Fruit fly (Drosophila melanogaster) whole organism, embryonic: Measurements from ENCODE around the gene CG32036.
A peak's percentile ranks its signal among the peaks of the same experiment; 100 is the strongest.

Source experiments
- Abd-B ChIP-seq: fragments of 200-800 bp; sonication (Bioruptor generic); optimal IDR thresholded peaks from 2 replicates; lab custom pipeline; 2018; ENCODE audit warnings: missing biosample characterization, mild to moderate bottlenecking, missing genetic modification characterization, moderate library complexity
- B-H1 ChIP-seq: fragments of 200-800 bp; sonication (Bioruptor generic); IDR thresholded peaks from 3 replicates; pipeline ENCODE4 v1.3.6; 2022; ENCODE audit warnings: missing biosample characterization, missing genetic modification characterization
- B-H2 ChIP-seq: fragments of 200-800 bp; sonication (Bioruptor generic); optimal IDR thresholded peaks from 2 replicates; lab custom pipeline; 2018; ENCODE audit warnings: missing biosample characterization, mild to moderate bottlenecking, missing genetic modification characterization
- Blimp-1 ChIP-seq: fragments of 200-800 bp; sonication (Bioruptor generic); optimal IDR thresholded peaks from 3 replicates; lab custom pipeline; 2018; ENCODE audit warnings: missing biosample characterization, missing genetic modification characterization, mild to moderate bottlenecking, moderate library complexity, missing genetic modification reagents
- CG1233 ChIP-seq: fragments of 200-800 bp; sonication (Bioruptor generic); optimal IDR thresholded peaks from 4 replicates; lab custom pipeline; 2018; ENCODE audit warnings: missing biosample characterization, mild to moderate bottlenecking, missing genetic modification characterization
- CG14860 ChIP-seq: fragments of 200-800 bp; sonication (Bioruptor generic); IDR thresholded peaks from 3 replicates; pipeline ENCODE4 v1.3.6; 2022; ENCODE audit warnings: missing biosample characterization, missing genetic modification characterization; ENCODE audit not compliant: partially characterized antibody
- CG15601 ChIP-seq: fragments of 200-800 bp; sonication (Bioruptor generic); optimal IDR thresholded peaks from 3 replicates; lab custom pipeline; 2019; ENCODE audit warnings: missing biosample characterization, mild to moderate bottlenecking, missing genetic modification characterization, moderate library complexity
- CG17359 ChIP-seq: fragments of 200-800 bp; sonication (Bioruptor generic); optimal IDR thresholded peaks from 3 replicates; lab custom pipeline; 2018; ENCODE audit warnings: missing biosample characterization, mild to moderate bottlenecking, missing genetic modification characterization, moderate library complexity
- CG17385 ChIP-seq: fragments of 200-800 bp; sonication (Bioruptor generic); optimal IDR thresholded peaks from 3 replicates; lab custom pipeline; 2018; ENCODE audit warnings: missing biosample characterization, mild to moderate bottlenecking, missing genetic modification characterization
- CG2129 ChIP-seq: fragments of 200-800 bp; sonication (Bioruptor generic); IDR thresholded peaks from 2 replicates; pipeline ENCODE4 v1.3.6; 2022; ENCODE audit warnings: missing biosample characterization, missing genetic modification characterization; ENCODE audit not compliant: partially characterized antibody
- CG2199 ChIP-seq: fragments of 200-800 bp; sonication (Bioruptor generic); IDR thresholded peaks from 3 replicates; pipeline ENCODE4 v1.3.6; 2022; ENCODE audit warnings: missing biosample characterization, missing genetic modification characterization
- CG2889 ChIP-seq: fragments of 200-800 bp; sonication (Bioruptor generic); IDR thresholded peaks from 3 replicates; pipeline ENCODE4 v1.3.6; 2022; ENCODE audit warnings: missing biosample characterization, missing genetic modification characterization
- CG30020 ChIP-seq: fragments of 200-800 bp; optimal IDR thresholded peaks from 2 replicates; lab custom pipeline; 2019; ENCODE audit warnings: missing biosample characterization, mild to moderate bottlenecking, missing genetic modification characterization, moderate library complexity
- CG32772 ChIP-seq: fragments of 200-800 bp; sonication (Bioruptor generic); IDR thresholded peaks from 2 replicates; pipeline ENCODE4 v1.3.6; 2022; ENCODE audit warnings: missing biosample characterization, missing genetic modification characterization
- CG5180 ChIP-seq: fragments of 200-800 bp; sonication (Bioruptor generic); optimal IDR thresholded peaks from 3 replicates; lab custom pipeline; 2017; ENCODE audit warnings: missing biosample characterization, missing genetic modification characterization, mild to moderate bottlenecking, moderate library complexity, missing genetic modification reagents
- CG6765 ChIP-seq: fragments of 200-800 bp; sonication (Bioruptor generic); optimal IDR thresholded peaks from 3 replicates; lab custom pipeline; 2017; ENCODE audit warnings: missing biosample characterization, mild to moderate bottlenecking, missing genetic modification characterization
- CG9215 ChIP-seq: fragments of 200-800 bp; sonication (Bioruptor generic); IDR thresholded peaks from 2 replicates; pipeline ENCODE4 v1.3.6; 2022; ENCODE audit warnings: missing biosample characterization, missing genetic modification characterization
- Camta ChIP-seq: fragments of 200-800 bp; sonication (Bioruptor generic); optimal IDR thresholded peaks from 2 replicates; lab custom pipeline; 2016; ENCODE audit warnings: missing biosample characterization, missing genetic modification characterization
- CrebB ChIP-seq: fragments of 200-800 bp; sonication (Bioruptor generic); optimal IDR thresholded peaks from 3 replicates; lab custom pipeline; 2018; ENCODE audit warnings: missing biosample characterization, mild to moderate bottlenecking, missing genetic modification characterization
- Ets65A ChIP-seq: fragments of 200-800 bp; sonication (Bioruptor generic); peaks from one replicate; lab custom pipeline; 2016; ENCODE audit warnings: missing biosample characterization, missing genetic modification characterization
- HLH54F ChIP-seq: fragments of 200-800 bp; sonication (Bioruptor generic); optimal IDR thresholded peaks from 3 replicates; lab custom pipeline; 2016; ENCODE audit warnings: missing biosample characterization, missing genetic modification characterization
- Hr78 ChIP-seq, 2 experiments: fragments of 200-800 bp in 1 of 2; fragments of >200 bp in 1 of 2; sonication (Bioruptor generic) in 1 of 2; optimal IDR thresholded peaks; 2 replicates each; lab custom pipeline; 2017 to 2019; ENCODE audit warnings: missing biosample characterization in 2 of 2, missing genetic modification characterization in 2 of 2, mild to moderate bottlenecking in 1 of 2, moderate library complexity in 1 of 2
- Med ChIP-seq: fragments of 200-800 bp; sonication (Bioruptor generic); peaks from one replicate; lab custom pipeline; 2016; ENCODE audit warnings: missing biosample characterization, missing genetic modification characterization, mild to moderate bottlenecking, inconsistent platforms, moderate library complexity
- NC2β ChIP-seq: fragments of 200-800 bp; sonication (Bioruptor generic); optimal IDR thresholded peaks from 2 replicates; lab custom pipeline; 2016; ENCODE audit warnings: missing biosample characterization, missing genetic modification characterization
- Scr ChIP-seq: fragments of 200-800 bp; sonication (Bioruptor generic); IDR thresholded peaks from 2 replicates; pipeline ENCODE4 v1.3.6; 2022; ENCODE audit warnings: missing biosample characterization, missing genetic modification characterization; ENCODE audit not compliant: partially characterized antibody
- Sin3A ChIP-seq: fragments of >200 bp; optimal IDR thresholded peaks from 2 replicates; lab custom pipeline; 2018
- Sry-δ ChIP-seq: fragments of 200-800 bp; sonication (Bioruptor generic); optimal IDR thresholded peaks from 2 replicates; lab custom pipeline; 2016; ENCODE audit warnings: missing biosample characterization, missing genetic modification characterization
- Xbp1 ChIP-seq: fragments of 200-800 bp; sonication (Bioruptor generic); optimal IDR thresholded peaks from 3 replicates; lab custom pipeline; 2016; ENCODE audit warnings: missing biosample characterization, mild to moderate bottlenecking, missing genetic modification characterization
- YL-1 ChIP-seq: fragments of 200-800 bp; sonication (Bioruptor generic); optimal IDR thresholded peaks from 3 replicates; lab custom pipeline; 2017; ENCODE audit warnings: missing biosample characterization, mild to moderate bottlenecking, missing genetic modification characterization
- amos ChIP-seq: fragments of 200-800 bp; sonication (Bioruptor generic); IDR thresholded peaks from 2 replicates; pipeline ENCODE4 v1.3.6; 2022; ENCODE audit warnings: missing biosample characterization, missing genetic modification characterization; ENCODE audit not compliant: partially characterized antibody
- br ChIP-seq: fragments of >200 bp; optimal IDR thresholded peaks from 2 replicates; lab custom pipeline; 2017
- bsh ChIP-seq, 2 experiments: fragments of 200-800 bp; sonication (Bioruptor generic); optimal IDR thresholded peaks; 2 replicates each; lab custom pipeline; 2017 to 2018; ENCODE audit warnings: mild to moderate bottlenecking in 2 of 2, missing biosample characterization in 2 of 2, missing genetic modification characterization in 2 of 2, moderate library complexity in 1 of 2
- gcm ChIP-seq: fragments of 200-800 bp; sonication (Bioruptor generic); optimal IDR thresholded peaks from 2 replicates; lab custom pipeline; 2019; ENCODE audit warnings: missing biosample characterization, mild to moderate bottlenecking, missing genetic modification characterization, moderate library complexity
- jigr1 ChIP-seq: fragments of 200-800 bp; sonication (Bioruptor generic); IDR thresholded peaks from 3 replicates; pipeline ENCODE4 v1.3.6; 2022; ENCODE audit warnings: missing biosample characterization, missing genetic modification characterization
- lbe ChIP-seq: fragments of 200-800 bp; sonication (Bioruptor generic); optimal IDR thresholded peaks from 2 replicates; lab custom pipeline; 2016; ENCODE audit warnings: missing biosample characterization, mild to moderate bottlenecking, missing genetic modification characterization
- lola ChIP-seq, 3 experiments: fragments of >200 bp in 2 of 3; fragments of 200-800 bp in 1 of 3; sonication (Bioruptor generic) in 1 of 3; optimal IDR thresholded peaks; 2 replicates each; lab custom pipeline; 2017 to 2019; ENCODE audit warnings: missing biosample characterization in 3 of 3, missing genetic modification characterization in 3 of 3, mild to moderate bottlenecking in 1 of 3, moderate library complexity in 1 of 3
- luna ChIP-seq: fragments of 200-800 bp; sonication (Bioruptor generic); optimal IDR thresholded peaks from 2 replicates; lab custom pipeline; 2016; ENCODE audit warnings: missing biosample characterization, missing genetic modification characterization
- nerfin-2 ChIP-seq: fragments of 200-800 bp; sonication (Bioruptor generic); IDR thresholded peaks from 2 replicates; pipeline ENCODE4 v1.3.6; 2022; ENCODE audit warnings: missing biosample characterization, missing genetic modification characterization; ENCODE audit not compliant: partially characterized antibody
- nom ChIP-seq: fragments of 200-800 bp; sonication (Bioruptor generic); optimal IDR thresholded peaks from 2 replicates; lab custom pipeline; 2017; ENCODE audit warnings: missing biosample characterization, missing genetic modification characterization, mild to moderate bottlenecking, moderate library complexity, missing genetic modification reagents
- otp ChIP-seq: fragments of 200-800 bp; sonication (Bioruptor generic); IDR thresholded peaks from 3 replicates; pipeline ENCODE4, ENCODE4 v1.3.6; 2022; ENCODE audit warnings: missing biosample characterization, missing genetic modification characterization
- pfk ChIP-seq: fragments of 200-800 bp; sonication (Bioruptor generic); optimal IDR thresholded peaks from 2 replicates; lab custom pipeline; 2018; ENCODE audit warnings: missing biosample characterization, mild to moderate bottlenecking, missing genetic modification characterization, moderate library complexity
- row ChIP-seq: fragments of 200-800 bp; sonication (Bioruptor generic); IDR thresholded peaks from 3 replicates; pipeline ENCODE4 v1.3.6; 2022; ENCODE audit warnings: missing biosample characterization, missing genetic modification characterization
- slbo ChIP-seq: fragments of 200-800 bp; sonication (Bioruptor generic); IDR thresholded peaks from 2 replicates; pipeline ENCODE4 v1.3.6; 2022; ENCODE audit warnings: missing biosample characterization, missing genetic modification characterization
- slou ChIP-seq: fragments of 200-800 bp; sonication (Bioruptor generic); optimal IDR thresholded peaks from 3 replicates; lab custom pipeline; 2016; ENCODE audit warnings: missing biosample characterization, missing genetic modification characterization
- sqz ChIP-seq: fragments of 200-800 bp; sonication (Bioruptor generic); optimal IDR thresholded peaks from 3 replicates; lab custom pipeline; 2018; ENCODE audit warnings: missing biosample characterization, mild to moderate bottlenecking, missing genetic modification characterization
- sr ChIP-seq: fragments of 200-800 bp; sonication (Bioruptor generic); IDR thresholded peaks from 3 replicates; pipeline ENCODE4 v1.3.6; 2022; ENCODE audit warnings: missing biosample characterization, missing genetic modification characterization
- tin ChIP-seq: fragments of 200-800 bp; sonication (Bioruptor generic); optimal IDR thresholded peaks from 3 replicates; lab custom pipeline; 2016; ENCODE audit warnings: missing biosample characterization, missing genetic modification characterization
- unc-4 ChIP-seq: fragments of 200-800 bp; sonication (Bioruptor generic); IDR thresholded peaks from 2 replicates; pipeline ENCODE4 v1.3.6; 2022; ENCODE audit warnings: missing biosample characterization, missing genetic modification characterization; ENCODE audit not compliant: partially characterized antibody
- zen2 ChIP-seq: fragments of 200-800 bp; sonication (Bioruptor generic); IDR thresholded peaks from 3 replicates; pipeline ENCODE4 v1.3.6; 2022; ENCODE audit warnings: missing biosample characterization, missing genetic modification characterization; ENCODE audit not compliant: partially characterized antibody

The CG32036 gene

DNA sequence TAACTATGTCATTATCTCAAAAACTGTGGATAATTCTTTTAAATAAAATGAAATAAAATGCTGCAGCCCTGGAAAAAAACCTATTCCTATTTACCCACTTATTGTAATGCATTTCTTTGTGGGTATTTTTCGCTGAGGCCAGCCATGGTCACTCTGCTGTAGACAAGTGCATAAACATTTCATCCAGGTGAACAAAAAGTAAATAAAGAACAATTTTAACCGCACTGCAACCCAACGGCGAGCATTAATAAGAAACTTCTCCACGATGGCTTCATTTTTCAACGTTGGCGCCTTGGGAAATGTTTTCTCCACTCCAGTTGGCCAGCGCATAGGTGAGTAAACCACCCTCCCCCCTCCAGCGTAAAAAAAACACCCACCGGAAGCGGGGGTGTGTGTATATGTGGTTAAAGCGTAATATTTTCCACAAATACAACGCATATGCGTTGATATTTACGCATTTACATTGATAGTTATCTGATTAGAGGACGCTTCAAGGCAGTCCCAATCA lies 42.2 kb downstream of the CG32036 start, which contains the start of gene CG3529 (continued):
- TF ChIP-seq pfk (GFP tag; lab: Kevin White, UChicago) (peak; percentile 16), Sin3A (lab: Kevin White, UChicago) (peak; percentile 25), unc-4 (GFP tag; lab: Robert Waterston, UW) (no peak), amos (GFP tag; lab: Robert Waterston, UW) (no peak; the same call in 1 of the 2 replicates), lola (GFP tag; optimal IDR thresholded peaks at IDR 0.05; lab: Kevin White, UChicago) (peak in 1 of 3 experiments; percentile 1), B-H1 (no peak), CrebB (tag; lab: Kevin White, UChicago) (peak; percentile 3), CG15601 (tag; lab: Kevin White, UChicago) (peak; percentile 45), CG1233 (no peak), CG17359 (tag; lab: Kevin White, UChicago) (peak; percentile 13), nerfin-2 (GFP tag; lab: Robert Waterston, UW) (0 out of 2 replicates have a peak, but pooled peaks have one; percentile 26), Scr (no peak), CG2129 (GFP tag; lab: Robert Waterston, UW) (no peak), CG6765 (peak; percentile 28), slou (GFP tag; lab: Kevin White, UChicago) (no peak), B-H2 (GFP tag; lab: Kevin White, UChicago) (peak; percentile 64), Blimp-1 (GFP tag; lab: Kevin White, UChicago) (peak; percentile 26), CG2199 (no peak), CG30020 (tag; lab: Kevin White, UChicago) (peak; percentile 31), Camta (GFP tag; lab: Kevin White, UChicago) (peak; percentile 25), bsh (GFP tag; optimal IDR thresholded peaks at IDR 0.05; lab: Kevin White, UChicago) (no peak), CG9215 (GFP tag; lab: Robert Waterston, UW) (no peak), CG2889 (GFP tag; lab: Robert Waterston, UW) (no peak), Hr78 (GFP tag; optimal IDR thresholded peaks at IDR 0.05; lab: Kevin White, UChicago) (no peak), Med (GFP tag; lab: Kevin White, UChicago) (peak; percentile 81), otp (GFP tag; lab: Robert Waterston, UW) (no peak), NC2β (peak; percentile 44), Ets65A (GFP tag; lab: Kevin White, UChicago) (peak; percentile 62), lbe (peak; percentile 29), CG5180 (GFP tag; lab: Kevin White, UChicago) (peak; percentile 45), slbo (GFP tag; lab: Robert Waterston, UW) (0 out of 2 replicates have a peak, but pooled peaks have one; percentile 31), zen2 (GFP tag; lab: Robert Waterston, UW) (no peak), br (lab: Kevin White, UChicago) (no peak), jigr1 (no peak), YL-1 (GFP tag; lab: Kevin White, UChicago) (peak; percentile 66), Xbp1 (GFP tag; lab: Kevin White, UChicago) (peak; percentile 8), sqz (GFP tag; lab: Kevin White, UChicago) (peak; percentile 82), Sry-δ (GFP tag; lab: Kevin White, UChicago) (peak; percentile 23), tin (GFP tag; lab: Kevin White, UChicago) (peak; percentile 3), CG32772 (GFP tag; lab: Robert Waterston, UW) (0 out of 2 replicates have a peak, but pooled peaks have one; percentile 37), Abd-B (GFP tag; lab: Kevin White, UChicago) (no peak), row (GFP tag; lab: Robert Waterston, UW) (peak; percentile 75), HLH54F (GFP tag; lab: Kevin White, UChicago) (peak; percentile 5), luna (GFP tag; lab: Kevin White, UChicago) (no peak), CG17385 (GFP tag; lab: Kevin White, UChicago) (peak; percentile 49), nom (peak; percentile 51), CG14860 (GFP tag; lab: Robert Waterston, UW) (no peak), sr (peak; percentile 62; the same call in 2 of the 3 replicates), gcm (GFP tag; lab: Kevin White, UChicago) (peak; percentile 3)
